Worm (Caenorhabditis elegans) whole organism, mixed stage, embryonic: Measurements from ENCODE around the gene F44E5.2.
A peak's percentile ranks its signal among the peaks of the same experiment; 100 is the strongest.

Source experiments
- bed-3 ChIP-seq: fragments of 200-800 bp; sonication (Bioruptor generic); optimal IDR thresholded peaks from 3 replicates; lab custom pipeline; 2018; ENCODE audit warnings: mild to moderate bottlenecking, missing genetic modification characterization, moderate library complexity, missing compliant biosample characterization
- blmp-1 ChIP-seq: fragments of 150-350 bp; optimal IDR thresholded peaks from 2 replicates; lab custom pipeline; 2014; ENCODE audit warnings: missing biosample characterization, missing genetic modification characterization
- ceh-39 ChIP-seq: fragments of 150-350 bp; optimal IDR thresholded peaks from 2 replicates; lab custom pipeline; 2014; ENCODE audit warnings: missing biosample characterization, missing genetic modification characterization
- ceh-43 ChIP-seq: fragments of 200-800 bp; sonication (Bioruptor generic); optimal IDR thresholded peaks from 2 replicates; lab custom pipeline; 2018; ENCODE audit warnings: mild to moderate bottlenecking, missing genetic modification characterization, moderate library complexity, missing compliant biosample characterization
- ceh-83 ChIP-seq: fragments of 200-800 bp; sonication (Bioruptor generic); optimal IDR thresholded peaks from 2 replicates; lab custom pipeline; 2018; ENCODE audit warnings: mild to moderate bottlenecking, missing genetic modification characterization, missing compliant biosample characterization
- ces-1 ChIP-seq: fragments of 150-350 bp; optimal IDR thresholded peaks from 2 replicates; lab custom pipeline; 2014; ENCODE audit warnings: missing biosample characterization, missing genetic modification reagents, missing genetic modification characterization
- cnd-1 ChIP-seq: fragments of 200-800 bp; sonication (Bioruptor generic); optimal IDR thresholded peaks from 2 replicates; lab custom pipeline; 2018; ENCODE audit warnings: mild to moderate bottlenecking, missing genetic modification characterization, missing compliant biosample characterization
- drap-1 ChIP-seq: fragments of 200-800 bp; sonication (Bioruptor generic); optimal IDR thresholded peaks from 3 replicates; lab custom pipeline; 2018; ENCODE audit warnings: mild to moderate bottlenecking, missing genetic modification characterization, missing compliant biosample characterization
- elt-1 ChIP-seq: sonication (generic microtip); optimal IDR thresholded peaks from 2 replicates; lab custom pipeline; 2017; ENCODE audit warnings: missing genetic modification characterization, mild to moderate bottlenecking, missing compliant biosample characterization, antibody characterized with exemption, moderate library complexity, borderline replicate concordance; ENCODE audit not compliant: insufficient read depth
- elt-3 ChIP-seq: fragments of 150-350 bp; optimal IDR thresholded peaks from 2 replicates; lab custom pipeline; 2014; ENCODE audit warnings: missing biosample characterization, missing genetic modification characterization
- flh-1 ChIP-seq: fragments of 200-800 bp; sonication (Bioruptor generic); optimal IDR thresholded peaks from 2 replicates; lab custom pipeline; 2018; ENCODE audit warnings: mild to moderate bottlenecking, missing genetic modification characterization, moderate library complexity, missing compliant biosample characterization
- ham-2 ChIP-seq: fragments of 200-800 bp; sonication (Bioruptor generic); optimal IDR thresholded peaks from 2 replicates; lab custom pipeline; 2018; ENCODE audit warnings: mild to moderate bottlenecking, missing genetic modification characterization, missing compliant biosample characterization
- hlh-1 ChIP-seq: fragments of 150-350 bp; optimal IDR thresholded peaks from 2 replicates; lab custom pipeline; 2014; ENCODE audit warnings: missing biosample characterization, missing genetic modification reagents, missing genetic modification characterization
- lin-13 ChIP-seq: fragments of 150-350 bp; optimal IDR thresholded peaks from 2 replicates; lab custom pipeline; 2014; ENCODE audit warnings: missing biosample characterization, missing genetic modification characterization
- lin-32 ChIP-seq: fragments of 200-800 bp; sonication (Bioruptor generic); optimal IDR thresholded peaks from 2 replicates; lab custom pipeline; 2018; ENCODE audit warnings: mild to moderate bottlenecking, missing genetic modification characterization, missing compliant biosample characterization
- lsy-2 ChIP-seq: fragments of 150-350 bp; optimal IDR thresholded peaks from 2 replicates; lab custom pipeline; 2014; ENCODE audit warnings: missing biosample characterization, missing genetic modification characterization
- mab-5 ChIP-seq: fragments of 150-350 bp; optimal IDR thresholded peaks from 2 replicates; lab custom pipeline; 2014; ENCODE audit warnings: missing biosample characterization, missing genetic modification characterization
- mep-1 ChIP-seq: fragments of 150-350 bp; optimal IDR thresholded peaks from 2 replicates; lab custom pipeline; 2017; ENCODE audit warnings: missing biosample characterization, missing genetic modification reagents, missing genetic modification characterization, inconsistent platforms
- mls-2 ChIP-seq: sonication (generic microtip); optimal IDR thresholded peaks from 2 replicates; lab custom pipeline; 2016; ENCODE audit warnings: mild to moderate bottlenecking, missing genetic modification characterization, moderate library complexity, missing compliant biosample characterization
- nhr-12 ChIP-seq: fragments of 150-350 bp; optimal IDR thresholded peaks from 2 replicates; lab custom pipeline; 2014; ENCODE audit warnings: missing biosample characterization, missing genetic modification characterization
- nhr-2 ChIP-seq: fragments of 150-350 bp; optimal IDR thresholded peaks from 2 replicates; lab custom pipeline; 2014; ENCODE audit warnings: missing biosample characterization, missing genetic modification characterization
- nhr-28 ChIP-seq: fragments of 150-350 bp; optimal IDR thresholded peaks from 2 replicates; lab custom pipeline; 2014; ENCODE audit warnings: missing biosample characterization, missing genetic modification characterization
- nhr-76 ChIP-seq: sonication (generic microtip); optimal IDR thresholded peaks from 2 replicates; lab custom pipeline; 2017; ENCODE audit warnings: missing biosample characterization, missing genetic modification characterization
- pha-4 ChIP-seq: fragments of 150-350 bp; optimal IDR thresholded peaks from 2 replicates; lab custom pipeline; 2018; ENCODE audit warnings: missing biosample characterization, missing genetic modification reagents, missing genetic modification characterization
- sem-2 ChIP-seq: fragments of 200-800 bp; sonication (Bioruptor generic); optimal IDR thresholded peaks from 2 replicates; lab custom pipeline; 2018; ENCODE audit warnings: mild to moderate bottlenecking, missing genetic modification characterization, missing compliant biosample characterization
- snpc-4 ChIP-seq: fragments of 150-350 bp; optimal IDR thresholded peaks from 2 replicates; lab custom pipeline; 2014; ENCODE audit warnings: missing biosample characterization, missing genetic modification characterization
- sptf-1 ChIP-seq: sonication (generic microtip); optimal IDR thresholded peaks from 2 replicates; lab custom pipeline; 2017; ENCODE audit warnings: mild to moderate bottlenecking, missing genetic modification characterization, moderate library complexity, missing compliant biosample characterization
- tbx-8 ChIP-seq: fragments of 200-800 bp; sonication (Bioruptor generic); optimal IDR thresholded peaks from 2 replicates; lab custom pipeline; 2018; ENCODE audit warnings: mild to moderate bottlenecking, missing genetic modification characterization, moderate library complexity, missing compliant biosample characterization
- unc-120 ChIP-seq: sonication (generic microtip); optimal IDR thresholded peaks from 2 replicates; lab custom pipeline; 2017; ENCODE audit warnings: missing genetic modification characterization, missing compliant biosample characterization; ENCODE audit not compliant: poor library complexity, severe bottlenecking
- unc-39 ChIP-seq: fragments of 150-350 bp; optimal IDR thresholded peaks from 2 replicates; lab custom pipeline; 2014; ENCODE audit warnings: missing biosample characterization, missing genetic modification characterization
- unc-62 ChIP-seq: fragments of 150-350 bp; optimal IDR thresholded peaks from 2 replicates; lab custom pipeline; 2014; ENCODE audit warnings: missing biosample characterization, missing genetic modification reagents, missing genetic modification characterization
- zip-8 ChIP-seq: fragments of 150-350 bp; optimal IDR thresholded peaks from 2 replicates; lab custom pipeline; 2014; ENCODE audit warnings: missing biosample characterization, missing genetic modification characterization
- ztf-11 ChIP-seq: fragments of 150-350 bp; optimal IDR thresholded peaks from 2 replicates; lab custom pipeline; 2014; ENCODE audit warnings: missing biosample characterization, missing genetic modification characterization

Gene F44E5.2

DNA sequence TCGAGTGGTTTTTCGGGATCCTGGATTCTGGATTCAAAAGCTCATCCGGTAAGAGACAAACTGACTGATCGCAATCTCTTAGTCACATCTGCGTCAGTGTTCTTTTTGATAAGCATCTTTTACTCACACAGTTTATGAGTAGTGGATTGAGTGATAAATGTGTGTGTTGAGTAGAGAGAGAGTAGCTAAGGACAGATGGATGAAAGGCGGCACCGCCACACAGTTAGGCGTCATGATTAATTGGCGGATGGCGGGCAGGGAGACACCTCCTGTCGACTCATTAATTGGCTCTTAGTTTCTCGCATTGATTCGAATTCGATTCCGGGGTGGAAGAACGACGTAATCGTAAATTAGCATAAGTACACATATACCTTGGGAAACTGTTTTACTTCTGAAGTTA lies 27.8 kb downstream of the F44E5.2 start:
- TF ChIP-seq nhr-12 (tag; lab: Kevin White, UChicago) (no peak), hlh-1 (tag; lab: Kevin White, UChicago) (peak; percentile 37), zip-8 (tag; lab: Kevin White, UChicago) (no peak), flh-1 (GFP tag; lab: Kevin White, UChicago) (no peak), elt-1 (no peak), ces-1 (GFP tag; lab: Kevin White, UChicago) (no peak), cnd-1 (peak; percentile 56), elt-3 (tag; lab: Kevin White, UChicago) (no peak), blmp-1 (no peak), nhr-2 (tag; lab: Kevin White, UChicago) (peak; percentile 1), unc-62 (GFP tag; lab: Kevin White, UChicago) (peak; percentile 26)

ce11 chrII:11797194-11797593 lies 30.6 kb downstream of the F44E5.2 start:
- no peak for TF ChIP-seq tbx-8
- no peak for TF ChIP-seq nhr-12 (tag; lab: Kevin White, UChicago)
- TF ChIP-seq bed-3, result no peak
- no peak for TF ChIP-seq lin-13
- no peak for TF ChIP-seq mls-2
- TF ChIP-seq sptf-1 (tag; lab: Kevin White, UChicago), result no peak
- TF ChIP-seq ceh-43 (GFP tag; lab: Kevin White, UChicago), result no peak
- TF ChIP-seq ham-2 (GFP tag; lab: Kevin White, UChicago), result no peak
- TF ChIP-seq elt-3 (tag; lab: Kevin White, UChicago), result no peak
- no peak for TF ChIP-seq nhr-76
- TF ChIP-seq pha-4 (tag; lab: Kevin White, UChicago), result no peak
- TF ChIP-seq cnd-1, result no peak
- no peak for TF ChIP-seq unc-120 (tag; lab: Kevin White, UChicago)

DNA sequence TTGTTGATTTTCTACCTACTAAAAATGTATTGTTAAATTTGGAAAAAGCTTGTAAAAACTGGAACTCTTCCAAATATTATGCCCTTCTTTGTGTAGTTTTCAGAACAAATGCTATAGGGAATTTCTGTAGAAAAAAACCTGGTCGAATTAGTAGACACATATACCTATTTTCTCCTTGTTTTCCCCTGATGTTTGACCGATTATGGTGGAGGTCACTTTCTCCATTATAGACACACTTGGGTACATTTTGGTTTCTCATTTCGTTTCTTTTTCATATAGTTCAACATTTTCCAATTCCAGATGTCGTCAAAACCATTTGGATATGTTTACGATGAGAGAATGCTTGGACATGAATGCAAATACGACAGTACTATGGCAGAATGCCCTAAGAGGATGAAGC lies 32.2 kb downstream of the F44E5.2 start, which contains the start of gene hda-5:
hda-5 (plus strand) TSS at position 301 of the 400 bp plus-strand sequence.
- TF ChIP-seq flh-1 (GFP tag; lab: Kevin White, UChicago), result no peak
- TF ChIP-seq unc-62 (GFP tag; lab: Kevin White, UChicago), result no peak
- TF ChIP-seq ceh-83, result no peak
- no peak for TF ChIP-seq sem-2 (GFP tag; lab: Kevin White, UChicago)
- TF ChIP-seq drap-1 (GFP tag; lab: Kevin White, UChicago), result no peak
- TF ChIP-seq elt-3 (tag; lab: Kevin White, UChicago), result no peak
- no peak for TF ChIP-seq nhr-2 (tag; lab: Kevin White, UChicago)
- TF ChIP-seq mep-1 (tag; lab: Kevin White, UChicago), result no peak
- no peak for TF ChIP-seq unc-39 (tag; lab: Kevin White, UChicago)
- no peak for TF ChIP-seq lsy-2
- no peak for TF ChIP-seq cnd-1
- TF ChIP-seq mab-5 (tag; lab: Kevin White, UChicago), result no peak
- no peak for TF ChIP-seq lin-13
- TF ChIP-seq ces-1 (GFP tag; lab: Kevin White, UChicago), result no peak
- TF ChIP-seq nhr-76, result no peak
- TF ChIP-seq sptf-1 (tag; lab: Kevin White, UChicago), result no peak
- no peak for TF ChIP-seq pha-4 (tag; lab: Kevin White, UChicago)
- TF ChIP-seq elt-1, result no peak
- TF ChIP-seq snpc-4, result no peak

- no peak for TF ChIP-seq tbx-8
- TF ChIP-seq unc-39 (tag; lab: Kevin White, UChicago), result no peak
- no peak for TF ChIP-seq snpc-4
- TF ChIP-seq elt-3 (tag; lab: Kevin White, UChicago), result no peak
- TF ChIP-seq sem-2 (GFP tag; lab: Kevin White, UChicago), result no peak
- TF ChIP-seq hlh-1 (tag; lab: Kevin White, UChicago), result no peak
- TF ChIP-seq lin-32 (GFP tag; lab: Kevin White, UChicago), result no peak
- no peak for TF ChIP-seq drap-1 (GFP tag; lab: Kevin White, UChicago)
- no peak for TF ChIP-seq flh-1 (GFP tag; lab: Kevin White, UChicago)
- no peak for TF ChIP-seq ztf-11
- TF ChIP-seq sptf-1 (tag; lab: Kevin White, UChicago), result no peak
Measured at ce11 chrII:11802451-11802850, 35.9 kb downstream of the F44E5.2 start, which contains the start of gene F43G6.17. F43G6.17 (plus strand) TSS chrII:11802751.

ce11 chrII:11806256-11806655 lies 39.7 kb downstream of the F44E5.2 start, which contains the start of gene jmjd-1.1:
jmjd-1.1 (plus strand) TSS chrII:11806556.
- TF ChIP-seq cnd-1 (no peak), nhr-28 (tag; lab: Kevin White, UChicago) (no peak), pha-4 (tag; lab: Kevin White, UChicago) (no peak), mab-5 (tag; lab: Kevin White, UChicago) (no peak), lsy-2 (no peak), lin-32 (GFP tag; lab: Kevin White, UChicago) (no peak), unc-120 (tag; lab: Kevin White, UChicago) (no peak), ceh-39 (tag; lab: Kevin White, UChicago) (no peak), elt-1 (no peak), blmp-1 (no peak), sptf-1 (tag; lab: Kevin White, UChicago) (no peak), zip-8 (tag; lab: Kevin White, UChicago) (no peak), drap-1 (GFP tag; lab: Kevin White, UChicago) (no peak), ces-1 (GFP tag; lab: Kevin White, UChicago) (no peak), ceh-43 (GFP tag; lab: Kevin White, UChicago) (no peak), hlh-1 (tag; lab: Kevin White, UChicago) (no peak)
